Fruit fly (Drosophila melanogaster): Measurements from ENCODE around the gene Invadolysin.

Invadolysin gene

dm6 chr3R:10170356-10170876 is 25.9 kb downstream of the Invadolysin start, which contains the start of gene Best1:
Best1 (minus strand) TSS chr3R:10170487.
- TF ChIP-seq CTCF (optimal IDR thresholded peaks at IDR 0.05) (no peak), CG8478 (optimal IDR thresholded peaks at IDR 0.05) (no peak)

- no peak for TF ChIP-seq CG8478 (optimal IDR thresholded peaks at IDR 0.05)
These were observed 32.6 kb downstream of the Invadolysin start for dm6 chr3R:10176927-10177511.

- TF ChIP-seq CG8478 (optimal IDR thresholded peaks at IDR 0.05) (no peak), CTCF (optimal IDR thresholded peaks at IDR 0.05) (no peak)
These were observed 41.5 kb downstream of the Invadolysin start for dm6 chr3R:10185986-10186385.

- TF ChIP-seq CTCF (optimal IDR thresholded peaks at IDR 0.05): no peak
- no peak for TF ChIP-seq CG8478 (optimal IDR thresholded peaks at IDR 0.05)
These were observed 45.1 kb downstream of the Invadolysin start, which contains the start of gene CG12814 for dm6 chr3R:10189520-10189919. CG12814 (minus strand) TSS chr3R:10189603.

- no peak for TF ChIP-seq CTCF (optimal IDR thresholded peaks at IDR 0.05)
- TF ChIP-seq CG8478 (optimal IDR thresholded peaks at IDR 0.05): no peak
These were observed 45.8 kb downstream of the Invadolysin start, which contains the start of gene Syn for dm6 chr3R:10190084-10190782. Syn (plus strand) TSS chr3R:10190689.

- TF ChIP-seq CTCF (optimal IDR thresholded peaks at IDR 0.05) (peak; percentile 87 to 91), CG8478 (optimal IDR thresholded peaks at IDR 0.05) (no peak)
These were observed 59.1 kb downstream of the Invadolysin start for dm6 chr3R:10203554-10203953.

dm6 chr3R:10206740-10207139 is 62.3 kb downstream of the Invadolysin start:
- TF ChIP-seq CG8478 (optimal IDR thresholded peaks at IDR 0.05): no peak
